Worm (Caenorhabditis elegans) whole organism, young adult: ENCODE results near the gene mrg-1.

ENCODE experiments used
- Y53G8AR.9 ChIP-seq: fragments of 200-800 bp; sonication (Bioruptor generic); conservative IDR thresholded peaks from 2 replicates; pipeline ENCODE4 v1.3.6; 2022; ENCODE audit warnings: missing genetic modification reagents, missing genetic modification characterization, missing compliant biosample characterization
- ceh-40 ChIP-seq: fragments of 200-800 bp; sonication (Bioruptor generic); IDR thresholded peaks from 2 replicates; pipeline ENCODE4 v1.3.6; 2022; ENCODE audit warnings: missing genetic modification characterization, missing compliant biosample characterization
- dpff-1 ChIP-seq: sonication (generic microtip); optimal IDR thresholded peaks from 2 replicates; lab custom pipeline; 2017; ENCODE audit warnings: mild to moderate bottlenecking, missing genetic modification characterization, missing compliant biosample characterization
- fkh-3 ChIP-seq: sonication (generic microtip); optimal IDR thresholded peaks from 2 replicates; lab custom pipeline; 2016; ENCODE audit warnings: mild to moderate bottlenecking, missing genetic modification characterization, missing compliant biosample characterization
- hmg-20 ChIP-seq: fragments of 200-800 bp; sonication (Bioruptor generic); IDR thresholded peaks from 2 replicates; pipeline ENCODE4 v1.3.6; 2022; ENCODE audit warnings: missing genetic modification reagents, missing genetic modification characterization, missing compliant biosample characterization
- lir-1 ChIP-seq: fragments of 200-800 bp; sonication (Bioruptor generic); conservative IDR thresholded peaks from 2 replicates; pipeline ENCODE4 v1.3.6; 2022; ENCODE audit warnings: missing genetic modification reagents, missing genetic modification characterization, missing compliant biosample characterization
- madf-3 ChIP-seq: fragments of 200-800 bp; sonication (Bioruptor generic); IDR thresholded peaks from 2 replicates; pipeline ENCODE4 v1.3.6; 2022; ENCODE audit warnings: missing genetic modification reagents, missing genetic modification characterization, missing compliant biosample characterization
- nhr-179 ChIP-seq: sonication (generic microtip); optimal IDR thresholded peaks from 2 replicates; lab custom pipeline; 2016; ENCODE audit warnings: mild to moderate bottlenecking, missing genetic modification characterization, missing compliant biosample characterization
- tlf-1 ChIP-seq: fragments of 200-800 bp; sonication (Bioruptor generic); optimal IDR thresholded peaks from 2 replicates; lab custom pipeline; 2018; ENCODE audit warnings: mild to moderate bottlenecking, missing genetic modification characterization, missing compliant biosample characterization

ce11 chrIII:12841328-12841727 lies 33.1 kb downstream of the mrg-1 start:
- TF ChIP-seq madf-3 (GFP tag; lab: Robert Waterston, UW): no peak
- no peak for TF ChIP-seq tlf-1 (GFP tag; lab: Kevin White, UChicago)
- no peak for TF ChIP-seq dpff-1
- TF ChIP-seq hmg-20 (GFP tag; lab: Robert Waterston, UW): no peak
- TF ChIP-seq lir-1: no peak
- TF ChIP-seq nhr-179 (tag; lab: Kevin White, UChicago): no peak
- TF ChIP-seq Y53G8AR.9: no peak
- no peak for TF ChIP-seq fkh-3
- TF ChIP-seq ceh-40 (GFP tag; lab: Robert Waterston, UW): no peak
